Fruit fly (Drosophila melanogaster) whole organism, embryonic: ENCODE data around the gene CG5171.

Experiments used
- Antp ChIP-seq: fragments of 200-800 bp; sonication (Bioruptor generic); optimal IDR thresholded peaks from 3 replicates; lab custom pipeline; 2016; ENCODE audit warnings: missing biosample characterization, missing genetic modification characterization
- BEAF-32 ChIP-seq: fragments of 200-800 bp; sonication (Bioruptor generic); optimal IDR thresholded peaks from 3 replicates; lab custom pipeline; 2017; ENCODE audit warnings: missing biosample characterization, missing genetic modification characterization, mild to moderate bottlenecking, moderate library complexity, missing genetic modification reagents
- CG11085 ChIP-seq: fragments of 200-800 bp; sonication (Bioruptor generic); IDR thresholded peaks from 2 replicates; pipeline ENCODE4 v1.3.6; 2022; ENCODE audit warnings: missing biosample characterization, missing genetic modification characterization
- CG11093 ChIP-seq: fragments of 200-800 bp; sonication (Bioruptor generic); IDR thresholded peaks from 3 replicates; pipeline ENCODE4 v1.3.6; 2022; ENCODE audit warnings: missing biosample characterization, missing genetic modification characterization
- CG11398 ChIP-seq: fragments of 200-800 bp; sonication (Bioruptor generic); optimal IDR thresholded peaks from 2 replicates; lab custom pipeline; 2016; ENCODE audit warnings: missing biosample characterization, missing genetic modification characterization
- CG11695 ChIP-seq: fragments of 200-800 bp; sonication (Bioruptor generic); IDR thresholded peaks from 3 replicates; pipeline ENCODE4 v1.3.6; 2022; ENCODE audit warnings: missing biosample characterization, missing genetic modification characterization
- CG13123 ChIP-seq: fragments of 200-800 bp; sonication (Bioruptor generic); optimal IDR thresholded peaks from 2 replicates; lab custom pipeline; 2016; ENCODE audit warnings: missing biosample characterization, missing genetic modification characterization
- CG14441 ChIP-seq: fragments of 200-800 bp; sonication (Bioruptor generic); IDR thresholded peaks from 2 replicates; pipeline ENCODE4 v1.3.6; 2022; ENCODE audit warnings: missing biosample characterization, missing genetic modification characterization
- CG15479 ChIP-seq: fragments of 200-800 bp; sonication (Bioruptor generic); optimal IDR thresholded peaks from 3 replicates; lab custom pipeline; 2019; ENCODE audit warnings: missing biosample characterization, mild to moderate bottlenecking, missing genetic modification characterization, moderate library complexity
- CG1603 ChIP-seq: fragments of 200-800 bp; sonication (Bioruptor generic); optimal IDR thresholded peaks from 2 replicates; lab custom pipeline; 2019; ENCODE audit warnings: missing biosample characterization, mild to moderate bottlenecking, missing genetic modification characterization, moderate library complexity
- CG16813 ChIP-seq: fragments of 200-800 bp; sonication (Bioruptor generic); IDR thresholded peaks from 3 replicates; pipeline ENCODE4 v1.3.6; 2022; ENCODE audit warnings: missing biosample characterization, missing genetic modification characterization; ENCODE audit not compliant: partially characterized antibody
- CG17361 ChIP-seq: fragments of 200-800 bp; sonication (Bioruptor generic); IDR thresholded peaks from 3 replicates; pipeline ENCODE4 v1.3.6; 2022; ENCODE audit warnings: missing biosample characterization, missing genetic modification characterization
- CG17802 ChIP-seq: fragments of 200-800 bp; sonication (Bioruptor generic); optimal IDR thresholded peaks from 2 replicates; lab custom pipeline; 2018; ENCODE audit warnings: missing biosample characterization, mild to moderate bottlenecking, missing genetic modification characterization, moderate library complexity
- CG17829 ChIP-seq: fragments of 200-800 bp; optimal IDR thresholded peaks from 2 replicates; lab custom pipeline; 2019; ENCODE audit warnings: missing biosample characterization, mild to moderate bottlenecking, missing genetic modification characterization, moderate library complexity
- CG18262 ChIP-seq: fragments of 200-800 bp; optimal IDR thresholded peaks from 3 replicates; lab custom pipeline; 2019; ENCODE audit warnings: missing biosample characterization, mild to moderate bottlenecking, missing genetic modification characterization, moderate library complexity
- CG31388 ChIP-seq: fragments of 200-800 bp; sonication (Bioruptor generic); optimal IDR thresholded peaks from 2 replicates; lab custom pipeline; 2016; ENCODE audit warnings: missing biosample characterization, missing genetic modification characterization
- CG32532 ChIP-seq: fragments of 200-800 bp; sonication (Bioruptor generic); IDR thresholded peaks from 2 replicates; pipeline ENCODE4 v1.3.6; 2022; ENCODE audit warnings: missing biosample characterization, missing genetic modification characterization
- CG3726 ChIP-seq: fragments of 200-800 bp; sonication (Bioruptor generic); IDR thresholded peaks from 3 replicates; pipeline ENCODE4, ENCODE4 v1.3.6; 2022; ENCODE audit warnings: missing biosample characterization, missing genetic modification characterization
- CG5180 ChIP-seq: fragments of 200-800 bp; sonication (Bioruptor generic); optimal IDR thresholded peaks from 3 replicates; lab custom pipeline; 2017; ENCODE audit warnings: missing biosample characterization, missing genetic modification characterization, mild to moderate bottlenecking, moderate library complexity, missing genetic modification reagents
- CG6272 ChIP-seq: fragments of 200-800 bp; sonication (Bioruptor generic); IDR thresholded peaks from 2 replicates; pipeline ENCODE4 v1.3.6; 2022; ENCODE audit warnings: missing biosample characterization, missing genetic modification characterization
- CG6683 ChIP-seq: fragments of 200-800 bp; sonication (Bioruptor generic); optimal IDR thresholded peaks from 2 replicates; lab custom pipeline; 2017; ENCODE audit warnings: missing biosample characterization, mild to moderate bottlenecking, missing genetic modification characterization, missing genetic modification reagents
- CG9876 ChIP-seq: fragments of 200-800 bp; sonication (Bioruptor generic); optimal IDR thresholded peaks from 2 replicates; lab custom pipeline; 2016; ENCODE audit warnings: missing biosample characterization, missing genetic modification characterization
- CoRest ChIP-seq: fragments of 200-800 bp; sonication (Bioruptor generic); optimal IDR thresholded peaks from 3 replicates; lab custom pipeline; 2018; ENCODE audit warnings: missing biosample characterization, mild to moderate bottlenecking, missing genetic modification characterization, moderate library complexity
- Elba2 ChIP-seq: fragments of 200-800 bp; sonication (Bioruptor generic); optimal IDR thresholded peaks from 3 replicates; lab custom pipeline; 2016; ENCODE audit warnings: missing biosample characterization, missing genetic modification characterization
- Gsc ChIP-seq: fragments of 200-800 bp; sonication (Bioruptor generic); IDR thresholded peaks from 2 replicates; pipeline ENCODE4 v1.3.6; 2022; ENCODE audit warnings: missing biosample characterization, missing genetic modification characterization
- Hr3 ChIP-seq: fragments of 200-800 bp; sonication (Bioruptor generic); optimal IDR thresholded peaks from 3 replicates; lab custom pipeline; 2016; ENCODE audit warnings: missing biosample characterization, missing genetic modification characterization
- Hsf ChIP-seq: fragments of 200-800 bp; sonication (Bioruptor generic); optimal IDR thresholded peaks from 3 replicates; lab custom pipeline; 2016; ENCODE audit warnings: missing biosample characterization, missing genetic modification characterization
- MBD-R2 ChIP-seq: fragments of 200-800 bp; sonication (Bioruptor generic); IDR thresholded peaks from 2 replicates; pipeline ENCODE4 v1.3.6; 2022; ENCODE audit warnings: missing biosample characterization, missing genetic modification characterization
- NK7.1 ChIP-seq: fragments of 200-800 bp; sonication (Bioruptor generic); optimal IDR thresholded peaks from 3 replicates; lab custom pipeline; 2016; ENCODE audit warnings: missing biosample characterization, missing genetic modification characterization
- Oli ChIP-seq: fragments of 200-800 bp; sonication (Bioruptor generic); optimal IDR thresholded peaks from 2 replicates; lab custom pipeline; 2018; ENCODE audit warnings: missing biosample characterization, mild to moderate bottlenecking, missing genetic modification characterization, moderate library complexity
- Rx ChIP-seq: fragments of 200-800 bp; sonication (Bioruptor generic); IDR thresholded peaks from 2 replicates; pipeline ENCODE4 v1.3.6; 2022; ENCODE audit warnings: missing biosample characterization, missing genetic modification characterization
- Side ChIP-seq: fragments of 200-800 bp; sonication (Bioruptor generic); optimal IDR thresholded peaks from 2 replicates; lab custom pipeline; 2016; ENCODE audit warnings: missing biosample characterization, missing genetic modification characterization
- Xrp1 ChIP-seq: fragments of 200-800 bp; sonication (Bioruptor generic); IDR thresholded peaks from 2 replicates; pipeline ENCODE4 v1.3.6; 2022; ENCODE audit warnings: missing biosample characterization, missing genetic modification characterization
- bab2 ChIP-seq: fragments of 200-800 bp; sonication (Bioruptor generic); optimal IDR thresholded peaks from 2 replicates; lab custom pipeline; 2016; ENCODE audit warnings: missing biosample characterization, missing genetic modification characterization
- bcd ChIP-seq: fragments of 200-800 bp; sonication (Bioruptor generic); optimal IDR thresholded peaks from 2 replicates; lab custom pipeline; 2017; ENCODE audit warnings: missing biosample characterization, mild to moderate bottlenecking, missing genetic modification characterization
- crc ChIP-seq: fragments of 200-800 bp; sonication (Bioruptor generic); optimal IDR thresholded peaks from 2 replicates; lab custom pipeline; 2016; ENCODE audit warnings: missing biosample characterization, missing genetic modification characterization
- croc ChIP-seq: fragments of 200-800 bp; sonication (Bioruptor generic); conservative IDR thresholded peaks from 3 replicates; pipeline ENCODE4 v1.3.6; 2022; ENCODE audit warnings: missing biosample characterization, missing genetic modification characterization
- esg ChIP-seq: fragments of 200-800 bp; sonication (Bioruptor generic); conservative IDR thresholded peaks from 2 replicates; pipeline ENCODE4 v1.3.6; 2022; ENCODE audit warnings: missing biosample characterization, missing genetic modification characterization
- ftz-f1 ChIP-seq: fragments of 200-800 bp; sonication (Bioruptor generic); optimal IDR thresholded peaks from 2 replicates; lab custom pipeline; 2016; ENCODE audit warnings: missing biosample characterization, missing genetic modification characterization
- kni ChIP-seq: fragments of 200-800 bp; sonication (Bioruptor generic); optimal IDR thresholded peaks from 3 replicates; lab custom pipeline; 2017; ENCODE audit warnings: mild to moderate bottlenecking, missing biosample characterization, missing genetic modification reagents, missing genetic modification characterization
- pros ChIP-seq: fragments of 200-800 bp; sonication (Bioruptor generic); optimal IDR thresholded peaks from 3 replicates; lab custom pipeline; 2019; ENCODE audit warnings: missing biosample characterization, mild to moderate bottlenecking, missing genetic modification characterization, moderate library complexity
- ranshi ChIP-seq: fragments of 200-800 bp; sonication (Bioruptor generic); IDR thresholded peaks from 2 replicates; pipeline ENCODE4 v1.3.6; 2022; ENCODE audit warnings: missing biosample characterization, missing genetic modification characterization
- ro ChIP-seq: fragments of 200-800 bp; sonication (Bioruptor generic); IDR thresholded peaks from 2 replicates; pipeline ENCODE4 v1.3.6; 2022; ENCODE audit warnings: missing biosample characterization, missing genetic modification characterization
- salm ChIP-seq: fragments of 200-800 bp; sonication (Bioruptor generic); optimal IDR thresholded peaks from 2 replicates; lab custom pipeline; 2018; ENCODE audit warnings: missing biosample characterization, mild to moderate bottlenecking, missing genetic modification characterization
- sens-2 ChIP-seq: fragments of 200-800 bp; sonication (Bioruptor generic); IDR thresholded peaks from 2 replicates; pipeline ENCODE4 v1.3.6; 2022; ENCODE audit warnings: missing biosample characterization, missing genetic modification characterization
- sima ChIP-seq: fragments of 200-800 bp; sonication (Bioruptor generic); optimal IDR thresholded peaks from 2 replicates; lab custom pipeline; 2016; ENCODE audit warnings: missing biosample characterization, missing genetic modification characterization
- slbo ChIP-seq: fragments of 200-800 bp; sonication (Bioruptor generic); IDR thresholded peaks from 2 replicates; pipeline ENCODE4 v1.3.6; 2022; ENCODE audit warnings: missing biosample characterization, missing genetic modification characterization
- tio ChIP-seq: fragments of 200-800 bp; sonication (Bioruptor generic); optimal IDR thresholded peaks from 2 replicates; lab custom pipeline; 2017; ENCODE audit warnings: missing biosample characterization, missing genetic modification characterization, inconsistent platforms
- ttk ChIP-seq: fragments of 200-800 bp; sonication (Bioruptor generic); IDR thresholded peaks from 2 replicates; pipeline ENCODE4 v2.1.2; 2022; ENCODE audit warnings: missing biosample characterization, missing genetic modification characterization
- twi ChIP-seq: fragments of 200-800 bp; optimal IDR thresholded peaks from 2 replicates; lab custom pipeline; 2019; ENCODE audit warnings: missing biosample characterization, mild to moderate bottlenecking, missing genetic modification characterization, moderate library complexity
- wdn ChIP-seq: fragments of 200-800 bp; sonication (Bioruptor generic); IDR thresholded peaks from 2 replicates; pipeline ENCODE4 v1.3.6; 2022; ENCODE audit warnings: missing biosample characterization, missing genetic modification characterization
- wor ChIP-seq: fragments of 200-800 bp; sonication (Bioruptor generic); IDR thresholded peaks from 2 replicates; pipeline ENCODE4 v1.3.6; 2022; ENCODE audit warnings: missing biosample characterization, missing genetic modification characterization

CG5171 gene

dm6 chr2L:7395813-7396212, 5.3 kb upstream of the CG5171 start (continued):
- TF ChIP-seq sima (GFP tag; lab: Kevin White, UChicago) (no peak), CG11695 (peak; percentile 57; the same call in 1 of the 3 replicates), CG14441 (GFP tag; lab: Robert Waterston, UW) (peak; percentile 45), bab2 (GFP tag; lab: Kevin White, UChicago) (no peak), ranshi (GFP tag; lab: Robert Waterston, UW) (no peak), ttk (GFP tag; lab: Robert Waterston, UW) (peak; percentile 72), Antp (GFP tag; lab: Kevin White, UChicago) (no peak), MBD-R2 (GFP tag; lab: Robert Waterston, UW) (no peak), Side (GFP tag; lab: Kevin White, UChicago) (no peak), slbo (GFP tag; lab: Robert Waterston, UW) (peak; percentile 51), CG11398 (GFP tag; lab: Kevin White, UChicago) (no peak), Gsc (GFP tag; lab: Robert Waterston, UW) (no peak), CG6272 (GFP tag; lab: Robert Waterston, UW) (no peak), ftz-f1 (no peak), salm (tag; lab: Kevin White, UChicago) (peak; percentile 46), twi (tag; lab: Kevin White, UChicago) (no peak), CG18262 (peak; percentile 62), CG16813 (GFP tag; lab: Robert Waterston, UW) (no peak), CG11093 (GFP tag; lab: Robert Waterston, UW) (no peak), CG17802 (tag; lab: Kevin White, UChicago) (no peak), CG17829 (tag; lab: Kevin White, UChicago) (peak; percentile 41), pros (GFP tag; lab: Kevin White, UChicago) (no peak), CG32532 (GFP tag; lab: Robert Waterston, UW) (peak; percentile 24; the same call in 1 of the 2 replicates), Elba2 (GFP tag; lab: Kevin White, UChicago) (no peak), tio (GFP tag; lab: Kevin White, UChicago) (peak; percentile 7), CoRest (tag; lab: Kevin White, UChicago) (peak; percentile 75), wor (GFP tag; lab: Robert Waterston, UW) (peak; percentile 44; the same call in 1 of the 2 replicates), Rx (GFP tag; lab: Robert Waterston, UW) (no peak), CG15479 (GFP tag; lab: Kevin White, UChicago) (no peak), esg (GFP tag; lab: Robert Waterston, UW) (0 out of 2 replicates have a peak, but pooled peaks have one; percentile 33), Hr3 (GFP tag; lab: Kevin White, UChicago) (peak; percentile 48), crc (no peak), kni (GFP tag; lab: Kevin White, UChicago) (no peak), CG11085 (GFP tag; lab: Robert Waterston, UW) (no peak), CG6683 (GFP tag; lab: Kevin White, UChicago) (peak; percentile 11), NK7.1 (GFP tag; lab: Kevin White, UChicago) (no peak), CG3726 (GFP tag; lab: Robert Waterston, UW) (no peak), CG1603 (tag; lab: Kevin White, UChicago) (no peak), BEAF-32 (GFP tag; lab: Kevin White, UChicago) (no peak), CG5180 (GFP tag; lab: Kevin White, UChicago) (no peak), CG9876 (no peak), wdn (no peak), CG31388 (GFP tag; lab: Kevin White, UChicago) (no peak), CG13123 (GFP tag; lab: Kevin White, UChicago) (no peak), sens-2 (no peak), ro (GFP tag; lab: Robert Waterston, UW) (no peak), Hsf (no peak), CG17361 (GFP tag; lab: Robert Waterston, UW) (peak; percentile 70), Xrp1 (GFP tag; lab: Robert Waterston, UW) (peak; percentile 58), Oli (peak; percentile 65), croc (no peak), bcd (GFP tag; lab: Kevin White, UChicago) (peak; percentile 50)
